Fruit fly (Drosophila melanogaster) whole organism, embryonic: ENCODE measurements around the gene Nf-YC.
A peak's percentile ranks its signal among the peaks of the same experiment; 100 is the strongest.

Source experiments
- ATbp ChIP-seq: fragments of 200-800 bp; sonication (Bioruptor generic); optimal IDR thresholded peaks from 2 replicates; lab custom pipeline; 2017; ENCODE audit warnings: missing biosample characterization, mild to moderate bottlenecking, missing genetic modification characterization, missing genetic modification reagents
- BtbVII ChIP-seq: fragments of 200-800 bp; sonication (Bioruptor generic); optimal IDR thresholded peaks from 3 replicates; lab custom pipeline; 2017; ENCODE audit warnings: missing biosample characterization, mild to moderate bottlenecking, missing genetic modification characterization
- CG10654 ChIP-seq: fragments of 200-800 bp; sonication (Bioruptor generic); optimal IDR thresholded peaks from 2 replicates; lab custom pipeline; 2016; ENCODE audit warnings: missing biosample characterization, missing genetic modification characterization
- CG11456 ChIP-seq: fragments of 200-800 bp; sonication (Bioruptor generic); IDR thresholded peaks from 3 replicates; pipeline ENCODE4 v1.3.6; 2022; ENCODE audit warnings: missing biosample characterization, missing genetic modification characterization
- CG1233 ChIP-seq: fragments of 200-800 bp; sonication (Bioruptor generic); optimal IDR thresholded peaks from 4 replicates; lab custom pipeline; 2018; ENCODE audit warnings: missing biosample characterization, mild to moderate bottlenecking, missing genetic modification characterization
- CG12391 ChIP-seq: fragments of 200-800 bp; sonication (Bioruptor generic); optimal IDR thresholded peaks from 3 replicates; lab custom pipeline; 2018; ENCODE audit warnings: missing biosample characterization, mild to moderate bottlenecking, missing genetic modification characterization, moderate library complexity
- CG15514 ChIP-seq: fragments of 200-800 bp; sonication (Bioruptor generic); optimal IDR thresholded peaks from 3 replicates; lab custom pipeline; 2017; ENCODE audit warnings: missing biosample characterization, missing genetic modification characterization, mild to moderate bottlenecking, moderate library complexity, missing genetic modification reagents
- CG1602 ChIP-seq: fragments of 200-800 bp; sonication (Bioruptor generic); optimal IDR thresholded peaks from 3 replicates; lab custom pipeline; 2016; ENCODE audit warnings: missing biosample characterization, missing genetic modification characterization
- CG16815 ChIP-seq: fragments of 200-800 bp; sonication (Bioruptor generic); optimal IDR thresholded peaks from 3 replicates; lab custom pipeline; 2017; ENCODE audit warnings: missing biosample characterization, mild to moderate bottlenecking, missing genetic modification characterization
- CG18011 ChIP-seq: fragments of 200-800 bp; sonication (Bioruptor generic); optimal IDR thresholded peaks from 2 replicates; lab custom pipeline; 2017; ENCODE audit warnings: missing biosample characterization, missing genetic modification characterization, mild to moderate bottlenecking, moderate library complexity, missing genotype
- CG2202 ChIP-seq: fragments of 200-800 bp; sonication (Bioruptor generic); optimal IDR thresholded peaks from 2 replicates; lab custom pipeline; 2018; ENCODE audit warnings: missing biosample characterization, mild to moderate bottlenecking, missing genetic modification characterization
- CG2712 ChIP-seq: fragments of 200-800 bp; optimal IDR thresholded peaks from 3 replicates; lab custom pipeline; 2019; ENCODE audit warnings: missing biosample characterization, mild to moderate bottlenecking, missing genetic modification characterization, moderate library complexity
- CG2889 ChIP-seq: fragments of 200-800 bp; sonication (Bioruptor generic); IDR thresholded peaks from 3 replicates; pipeline ENCODE4 v1.3.6; 2022; ENCODE audit warnings: missing biosample characterization, missing genetic modification characterization
- CG30403 ChIP-seq: fragments of 200-800 bp; sonication (Bioruptor generic); optimal IDR thresholded peaks from 3 replicates; lab custom pipeline; 2016; ENCODE audit warnings: missing biosample characterization, missing genetic modification characterization
- CG3065 ChIP-seq: fragments of 200-800 bp; sonication (Bioruptor generic); optimal IDR thresholded peaks from 2 replicates; lab custom pipeline; 2016; ENCODE audit warnings: missing biosample characterization, missing genetic modification characterization
- CG34376 ChIP-seq: fragments of 200-800 bp; sonication (Bioruptor generic); optimal IDR thresholded peaks from 2 replicates; lab custom pipeline; 2018; ENCODE audit warnings: missing biosample characterization, mild to moderate bottlenecking, missing genetic modification characterization
- CG7372 ChIP-seq: fragments of 200-800 bp; sonication (Bioruptor generic); IDR thresholded peaks from 2 replicates; pipeline ENCODE4 v1.3.6; 2022; ENCODE audit warnings: missing biosample characterization, missing genetic modification characterization
- CG7745 ChIP-seq: fragments of 200-800 bp; sonication (Bioruptor generic); optimal IDR thresholded peaks from 2 replicates; lab custom pipeline; 2018; ENCODE audit warnings: missing biosample characterization, mild to moderate bottlenecking, missing genetic modification characterization, moderate library complexity
- CG7839 ChIP-seq: fragments of 200-800 bp; sonication (Bioruptor generic); optimal IDR thresholded peaks from 3 replicates; lab custom pipeline; 2018; ENCODE audit warnings: missing biosample characterization, mild to moderate bottlenecking, missing genetic modification characterization, moderate library complexity
- CG8281 ChIP-seq: fragments of 200-800 bp; sonication (Bioruptor generic); optimal IDR thresholded peaks from 2 replicates; lab custom pipeline; 2018; ENCODE audit warnings: missing biosample characterization, mild to moderate bottlenecking, missing genetic modification characterization, moderate library complexity
- CG9609 ChIP-seq: fragments of 200-800 bp; sonication (Bioruptor generic); optimal IDR thresholded peaks from 3 replicates; lab custom pipeline; 2016; ENCODE audit warnings: missing biosample characterization, missing genetic modification characterization
- CrebB ChIP-seq: fragments of 200-800 bp; sonication (Bioruptor generic); optimal IDR thresholded peaks from 3 replicates; lab custom pipeline; 2018; ENCODE audit warnings: missing biosample characterization, mild to moderate bottlenecking, missing genetic modification characterization
- Dfd ChIP-seq, 2 experiments: fragments of >200 bp; optimal IDR thresholded peaks; 2 replicates each; lab custom pipeline; 2017; ENCODE audit warnings: missing biosample characterization in 2 of 2, missing genetic modification characterization in 2 of 2
- Eip74EF ChIP-seq, 2 experiments: fragments of 200-800 bp in 1 of 2; fragments of >200 bp in 1 of 2; sonication (Bioruptor generic) in 1 of 2; optimal IDR thresholded peaks; 2 replicates each; lab custom pipeline; 2017 to 2019; ENCODE audit warnings: missing biosample characterization in 2 of 2, missing genetic modification characterization in 2 of 2, mild to moderate bottlenecking in 1 of 2, moderate library complexity in 1 of 2
- Ets65A ChIP-seq: fragments of 200-800 bp; sonication (Bioruptor generic); peaks from one replicate; lab custom pipeline; 2016; ENCODE audit warnings: missing biosample characterization, missing genetic modification characterization
- Ets97D ChIP-seq: fragments of 200-800 bp; sonication (Bioruptor generic); optimal IDR thresholded peaks from 3 replicates; lab custom pipeline; 2016; ENCODE audit warnings: missing biosample characterization, missing genetic modification characterization
- H15 ChIP-seq: fragments of 200-800 bp; sonication (Bioruptor generic); IDR thresholded peaks from 3 replicates; pipeline ENCODE4 v1.3.6; 2022; ENCODE audit warnings: missing biosample characterization, missing genetic modification characterization
- Jarid2 ChIP-seq: fragments of 200-800 bp; sonication (Bioruptor generic); optimal IDR thresholded peaks from 3 replicates; lab custom pipeline; 2017; ENCODE audit warnings: mild to moderate bottlenecking, missing biosample characterization, missing genetic modification reagents, missing genetic modification characterization
- MBD-R2 ChIP-seq: fragments of 200-800 bp; sonication (Bioruptor generic); IDR thresholded peaks from 2 replicates; pipeline ENCODE4 v1.3.6; 2022; ENCODE audit warnings: missing biosample characterization, missing genetic modification characterization
- NC2β ChIP-seq: fragments of 200-800 bp; sonication (Bioruptor generic); optimal IDR thresholded peaks from 2 replicates; lab custom pipeline; 2016; ENCODE audit warnings: missing biosample characterization, missing genetic modification characterization
- Neu2 ChIP-seq: fragments of 200-800 bp; sonication (Bioruptor generic); optimal IDR thresholded peaks from 3 replicates; lab custom pipeline; 2016; ENCODE audit warnings: missing biosample characterization, missing genetic modification characterization, borderline replicate concordance
- NfI ChIP-seq: fragments of 200-800 bp; sonication (Bioruptor generic); optimal IDR thresholded peaks from 3 replicates; lab custom pipeline; 2018; ENCODE audit warnings: missing biosample characterization, mild to moderate bottlenecking, missing genetic modification characterization, moderate library complexity
- Tbp ChIP-seq: fragments of >200 bp; optimal IDR thresholded peaks from 2 replicates; lab custom pipeline; 2018; ENCODE audit warnings: missing biosample characterization, missing genetic modification characterization
- al ChIP-seq: fragments of 200-800 bp; sonication (Bioruptor generic); IDR thresholded peaks from 2 replicates; pipeline ENCODE4 v1.3.6; 2022; ENCODE audit warnings: missing biosample characterization, missing genetic modification characterization
- aop ChIP-seq: fragments of 200-800 bp; sonication (Bioruptor generic); IDR thresholded peaks from 2 replicates; pipeline ENCODE4 v1.3.6; 2022; ENCODE audit warnings: missing biosample characterization, missing genetic modification characterization
- bigmax ChIP-seq: fragments of 200-800 bp; sonication (Bioruptor generic); optimal IDR thresholded peaks from 2 replicates; lab custom pipeline; 2018; ENCODE audit warnings: missing biosample characterization, mild to moderate bottlenecking, missing genetic modification characterization
- crp ChIP-seq, 2 experiments: fragments of 200-800 bp; sonication (Bioruptor generic); optimal IDR thresholded peaks; 2 replicates in 1 of 2; 3 replicates in 1 of 2; lab custom pipeline; 2017; ENCODE audit warnings: missing biosample characterization in 2 of 2, missing genetic modification characterization in 2 of 2, mild to moderate bottlenecking in 1 of 2, moderate library complexity in 1 of 2
- danr ChIP-seq: fragments of 200-800 bp; sonication (Bioruptor generic); IDR thresholded peaks from 2 replicates; pipeline ENCODE4 v1.3.6; 2022; ENCODE audit warnings: missing biosample characterization, missing genetic modification characterization
- dmrt11E ChIP-seq: fragments of 200-800 bp; sonication (Bioruptor generic); optimal IDR thresholded peaks from 3 replicates; lab custom pipeline; 2018; ENCODE audit warnings: missing biosample characterization, mild to moderate bottlenecking, missing genetic modification characterization, moderate library complexity
- gfzf ChIP-seq: fragments of 200-800 bp; sonication (Bioruptor generic); optimal IDR thresholded peaks from 2 replicates; lab custom pipeline; 2016; ENCODE audit warnings: missing biosample characterization, mild to moderate bottlenecking, missing genetic modification characterization, moderate library complexity
- jigr1 ChIP-seq: fragments of 200-800 bp; sonication (Bioruptor generic); IDR thresholded peaks from 3 replicates; pipeline ENCODE4 v1.3.6; 2022; ENCODE audit warnings: missing biosample characterization, missing genetic modification characterization
- prd ChIP-seq, 3 experiments: fragments of >200 bp in 2 of 3; fragments of 200-800 bp in 1 of 3; sonication (Bioruptor generic) in 1 of 3; optimal IDR thresholded peaks in 2 of 3; IDR thresholded peaks in 1 of 3; 2 replicates in 2 of 3; 3 replicates in 1 of 3; pipeline versions ENCODE4 v1.3.6 to Lab custom; 2017 to 2022; ENCODE audit warnings: missing biosample characterization in 1 of 3, missing genetic modification characterization in 1 of 3
- ro ChIP-seq: fragments of 200-800 bp; sonication (Bioruptor generic); IDR thresholded peaks from 2 replicates; pipeline ENCODE4 v1.3.6; 2022; ENCODE audit warnings: missing biosample characterization, missing genetic modification characterization
- sd ChIP-seq: fragments of 200-800 bp; sonication (Bioruptor generic); optimal IDR thresholded peaks from 3 replicates; lab custom pipeline; 2018; ENCODE audit warnings: missing biosample characterization, mild to moderate bottlenecking, missing genetic modification characterization, moderate library complexity
- sim ChIP-seq: fragments of 200-800 bp; sonication (Bioruptor generic); IDR thresholded peaks from 2 replicates; pipeline ENCODE4 v1.3.6; 2022; ENCODE audit warnings: missing biosample characterization, missing genetic modification characterization
- sqz ChIP-seq: fragments of 200-800 bp; sonication (Bioruptor generic); optimal IDR thresholded peaks from 3 replicates; lab custom pipeline; 2018; ENCODE audit warnings: missing biosample characterization, mild to moderate bottlenecking, missing genetic modification characterization
- vvl ChIP-seq: fragments of 200-800 bp; sonication (Bioruptor generic); IDR thresholded peaks from 2 replicates; pipeline ENCODE4 v1.3.6; 2022; ENCODE audit warnings: missing biosample characterization, missing genetic modification characterization
- wek ChIP-seq: fragments of 200-800 bp; sonication (Bioruptor generic); optimal IDR thresholded peaks from 3 replicates; lab custom pipeline; 2018; ENCODE audit warnings: missing biosample characterization, mild to moderate bottlenecking, missing genetic modification characterization, moderate library complexity
- z ChIP-seq: fragments of 200-800 bp; sonication (Bioruptor generic); IDR thresholded peaks from 3 replicates; pipeline ENCODE4 v1.3.6; 2022; ENCODE audit warnings: missing biosample characterization, missing genetic modification characterization

Gene Nf-YC

dm6 chrX:6868024-6868628 is 47.4 kb upstream of the Nf-YC start (continued):
- TF ChIP-seq Jarid2 (GFP tag; lab: Kevin White, UChicago) (peak; percentile 77), CG7745 (no peak), sqz (GFP tag; lab: Kevin White, UChicago) (peak; percentile 53), z (no peak), CG3065 (GFP tag; lab: Kevin White, UChicago) (no peak), NC2β (no peak), dmrt11E (tag; lab: Kevin White, UChicago) (no peak), CG2889 (GFP tag; lab: Robert Waterston, UW) (0 out of 3 replicates have a peak, but pooled peaks have one; percentile 22), CG2712 (tag; lab: Kevin White, UChicago) (no peak), BtbVII (GFP tag; lab: Kevin White, UChicago) (no peak), wek (GFP tag; lab: Kevin White, UChicago) (no peak), sd (tag; lab: Kevin White, UChicago) (peak; percentile 72), al (GFP tag; lab: Robert Waterston, UW) (no peak), CG16815 (GFP tag; lab: Kevin White, UChicago) (no peak), gfzf (GFP tag; lab: Kevin White, UChicago) (no peak), Dfd (GFP tag; optimal IDR thresholded peaks at IDR 0.05; lab: Kevin White, UChicago) (no peak), CG9609 (GFP tag; lab: Kevin White, UChicago) (no peak), CG18011 (GFP tag; lab: Kevin White, UChicago) (no peak), CG10654 (GFP tag; lab: Kevin White, UChicago) (no peak), CG15514 (GFP tag; lab: Kevin White, UChicago) (no peak), sim (GFP tag; lab: Robert Waterston, UW) (no peak), Ets65A (peak; percentile 88), CG7839 (tag; lab: Kevin White, UChicago) (no peak), CG1602 (GFP tag; lab: Kevin White, UChicago) (no peak), crp (GFP tag; optimal IDR thresholded peaks at IDR 0.05; lab: Kevin White, UChicago) (no peak), aop (GFP tag; lab: Robert Waterston, UW) (0 out of 2 replicates have a peak, but pooled peaks have one; percentile 16), CG12391 (no peak), Ets97D (GFP tag; lab: Kevin White, UChicago) (no peak), NfI (GFP tag; lab: Kevin White, UChicago) (no peak), MBD-R2 (no peak), ro (GFP tag; lab: Robert Waterston, UW) (no peak), bigmax (GFP tag; lab: Kevin White, UChicago) (no peak), jigr1 (GFP tag; lab: Robert Waterston, UW) (no peak), Tbp (GFP tag; lab: Kevin White, UChicago) (no peak), CG30403 (no peak), ATbp (GFP tag; lab: Kevin White, UChicago) (no peak), CG11456 (GFP tag; lab: Robert Waterston, UW) (0 out of 3 replicates have a peak, but pooled peaks have one; percentile 43), CG34376 (GFP tag; lab: Kevin White, UChicago) (no peak), CrebB (tag; lab: Kevin White, UChicago) (peak; percentile 9), CG7372 (GFP tag; lab: Robert Waterston, UW) (no peak), prd (optimal IDR thresholded peaks at IDR 0.05; lab: Kevin White, UChicago) (no peak), prd (GFP tag; IDR thresholded peaks at IDR 0.05; lab: Robert Waterston, UW) (0 out of 3 replicates have a peak, but pooled peaks have one; percentile 4), vvl (GFP tag; lab: Robert Waterston, UW) (peak; percentile 15; the same call in 1 of the 2 replicates), CG2202 (tag; lab: Kevin White, UChicago) (no peak), Neu2 (no peak), Eip74EF (GFP tag; optimal IDR thresholded peaks at IDR 0.05; lab: Kevin White, UChicago) (no peak), danr (GFP tag; lab: Robert Waterston, UW) (no peak), CG1233 (peak; percentile 89), H15 (GFP tag; lab: Robert Waterston, UW) (no peak; the same call in 2 of the 3 replicates), CG8281 (tag; lab: Kevin White, UChicago) (no peak)
